Fruit fly (Drosophila melanogaster) whole organism: ENCODE results near the gene mRpL22.

Experiments
- CG8478 ChIP-seq: fragments of >200 bp; optimal IDR thresholded peaks from 2 replicates; lab custom pipeline; 2018; ENCODE audit warnings: inconsistent platforms
- Dll ChIP-seq: fragments of >200 bp; optimal IDR thresholded peaks from 2 replicates; lab custom pipeline; 2017
- EcR ChIP-seq, 2 experiments: fragments of >200 bp; optimal IDR thresholded peaks; 2 replicates each; lab custom pipeline; 2017; ENCODE audit warnings: missing biosample characterization in 2 of 2, missing genetic modification characterization in 2 of 2, missing genetic modification reagents in 2 of 2
- psq ChIP-seq: fragments of >200 bp; optimal IDR thresholded peaks from 2 replicates; lab custom pipeline; 2017
- usp ChIP-seq: fragments of >200 bp; optimal IDR thresholded peaks from 2 replicates; lab custom pipeline; 2017; ENCODE audit warnings: missing biosample characterization, missing genetic modification characterization, mixed read lengths

DNA sequence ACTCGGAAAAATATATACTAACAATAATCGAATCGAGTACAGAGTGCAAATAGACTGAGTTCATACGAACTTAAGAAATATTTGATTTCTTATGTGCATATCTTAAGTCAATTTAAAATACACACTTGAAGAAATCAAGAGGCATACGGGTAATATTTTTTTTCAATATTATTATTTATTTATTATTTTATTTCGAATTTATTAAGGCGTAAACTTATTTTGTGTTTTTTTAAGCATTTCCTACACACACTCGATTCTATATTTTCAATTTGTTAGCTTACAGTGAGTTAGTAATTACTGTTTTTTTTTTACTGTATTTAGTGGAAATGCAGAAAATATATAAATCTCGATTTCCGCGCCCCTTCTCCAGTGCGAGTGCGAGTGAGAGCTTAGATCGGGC is 29.5 kb downstream of the mRpL22 start:
- TF ChIP-seq usp (GFP tag; lab: Kevin White, UChicago) (no peak), Dll (lab: Kevin White, UChicago) (no peak), psq (no peak), CG8478 (lab: Kevin White, UChicago) (no peak), EcR (GFP tag; optimal IDR thresholded peaks at IDR 0.05; lab: Kevin White, UChicago) (no peak)
